Fruit fly (Drosophila melanogaster) whole organism: ENCODE results near the gene Btk.

ENCODE experiments used
- CG8478 ChIP-seq: fragments of >200 bp; optimal IDR thresholded peaks from 2 replicates; lab custom pipeline; 2018; ENCODE audit warnings: inconsistent platforms
- EcR ChIP-seq, 2 experiments: fragments of >200 bp; optimal IDR thresholded peaks; 2 replicates each; lab custom pipeline; 2017; ENCODE audit warnings: missing biosample characterization in 2 of 2, missing genetic modification characterization in 2 of 2, missing genetic modification reagents in 2 of 2
- psq ChIP-seq: fragments of >200 bp; optimal IDR thresholded peaks from 2 replicates; lab custom pipeline; 2017
- usp ChIP-seq: fragments of >200 bp; optimal IDR thresholded peaks from 2 replicates; lab custom pipeline; 2017; ENCODE audit warnings: missing biosample characterization, missing genetic modification characterization, mixed read lengths

DNA sequence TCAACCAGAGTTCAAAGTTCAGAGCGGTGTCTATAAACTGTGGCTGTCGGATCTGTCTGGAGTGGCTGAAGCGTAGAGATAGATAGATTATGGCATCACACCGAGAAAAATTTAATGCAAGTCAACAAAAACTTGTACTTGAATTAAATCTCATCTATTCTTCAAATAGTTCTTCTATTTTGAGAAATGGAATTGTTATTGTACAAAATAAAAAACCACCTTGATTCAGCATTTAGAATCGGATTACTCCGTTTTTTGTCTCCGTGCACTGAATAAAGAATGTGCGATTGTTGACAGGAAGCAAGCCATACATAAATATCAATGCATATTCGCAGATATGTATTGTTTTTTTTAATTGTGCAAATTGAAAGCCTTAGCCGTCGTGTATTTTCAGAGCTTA, 71.3 kb downstream of the Btk start:
- TF ChIP-seq psq (lab: Kevin White, UChicago) (no peak), CG8478 (lab: Kevin White, UChicago) (no peak), usp (GFP tag; lab: Kevin White, UChicago) (no peak), EcR (GFP tag; optimal IDR thresholded peaks at IDR 0.05; lab: Kevin White, UChicago) (no peak)
